Fruit fly (Drosophila melanogaster) whole organism, wandering third instar larva: ENCODE results near the gene loj.

Experiments used
- Abd-B ChIP-seq: fragments of >200 bp; optimal IDR thresholded peaks from 2 replicates; lab custom pipeline; 2017; ENCODE audit warnings: missing biosample characterization, missing genetic modification characterization
- CG9705 ChIP-seq: fragments of 200-800 bp; sonication (Bioruptor generic); optimal IDR thresholded peaks from 2 replicates; lab custom pipeline; 2018; ENCODE audit warnings: missing biosample characterization, mild to moderate bottlenecking, missing genetic modification characterization
- CrebA ChIP-seq: fragments of 200-800 bp; sonication (Bioruptor generic); optimal IDR thresholded peaks from 2 replicates; lab custom pipeline; 2016; ENCODE audit warnings: missing biosample characterization, mild to moderate bottlenecking, missing genetic modification characterization, borderline replicate concordance
- Dfd ChIP-seq: fragments of >200 bp; optimal IDR thresholded peaks from 2 replicates; lab custom pipeline; 2017; ENCODE audit warnings: missing biosample characterization, missing genetic modification characterization
- GATAd ChIP-seq: sonication (Bioruptor generic); optimal IDR thresholded peaks from 2 replicates; lab custom pipeline; 2016; ENCODE audit warnings: missing biosample characterization, missing genetic modification characterization
- HLH106 ChIP-seq: fragments of 200-800 bp; optimal IDR thresholded peaks from 3 replicates; lab custom pipeline; 2019; ENCODE audit warnings: missing biosample characterization, mild to moderate bottlenecking, missing genetic modification characterization, moderate library complexity
- Hnf4 ChIP-seq: fragments of 200-800 bp; sonication (Bioruptor generic); optimal IDR thresholded peaks from 2 replicates; lab custom pipeline; 2016; ENCODE audit warnings: missing biosample characterization, mild to moderate bottlenecking, missing genetic modification characterization
- Hr83 ChIP-seq: fragments of 200-300 bp; sonication (Bioruptor generic); optimal IDR thresholded peaks from 2 replicates; lab custom pipeline; 2016; ENCODE audit warnings: missing biosample characterization, mild to moderate bottlenecking, missing genetic modification characterization, moderate library complexity; ENCODE audit not compliant: poor library complexity, severe bottlenecking
- Jra ChIP-seq: sonication (Bioruptor generic); optimal IDR thresholded peaks from 2 replicates; lab custom pipeline; 2016; ENCODE audit warnings: missing biosample characterization, missing genetic modification characterization
- Mio ChIP-seq: sonication (Bioruptor generic); optimal IDR thresholded peaks from 2 replicates; lab custom pipeline; 2016; ENCODE audit warnings: missing biosample characterization, missing genetic modification characterization
- Myc ChIP-seq: fragments of >200 bp; optimal IDR thresholded peaks from 2 replicates; lab custom pipeline; 2017
- N ChIP-seq: fragments of >200 bp; optimal IDR thresholded peaks from 2 replicates; lab custom pipeline; 2018; ENCODE audit warnings: missing biosample characterization, missing external identifiers, missing genetic modification characterization
- OdsH ChIP-seq: fragments of 200-800 bp; sonication (Bioruptor generic); optimal IDR thresholded peaks from 2 replicates; lab custom pipeline; 2016; ENCODE audit warnings: missing biosample characterization, mild to moderate bottlenecking, missing genetic modification characterization
- Rel ChIP-seq, 2 experiments: fragments of 200-800 bp; sonication (Bioruptor generic) in 1 of 2; optimal IDR thresholded peaks; 2 replicates in 1 of 2; 3 replicates in 1 of 2; lab custom pipeline; 2016 to 2019; ENCODE audit warnings: mild to moderate bottlenecking in 2 of 2, missing biosample characterization in 2 of 2, missing genetic modification characterization in 2 of 2, moderate library complexity in 1 of 2
- Sp1 ChIP-seq: fragments of 200-800 bp; sonication (Bioruptor generic); optimal IDR thresholded peaks from 3 replicates; lab custom pipeline; 2019; ENCODE audit warnings: missing biosample characterization, mild to moderate bottlenecking, missing genetic modification characterization, moderate library complexity
- Vsx2 ChIP-seq: fragments of 200-300, 225-300 bp; sonication (Bioruptor generic); optimal IDR thresholded peaks from 2 replicates; lab custom pipeline; 2018; ENCODE audit warnings: missing biosample characterization, missing genetic modification characterization; ENCODE audit not compliant: partially characterized antibody
- br ChIP-seq: fragments of 200-800 bp; sonication (Bioruptor generic); optimal IDR thresholded peaks from 2 replicates; lab custom pipeline; 2016; ENCODE audit warnings: missing biosample characterization, missing genetic modification characterization
- brk ChIP-seq: fragments of 200-800 bp; sonication (Bioruptor generic); optimal IDR thresholded peaks from 2 replicates; lab custom pipeline; 2016; ENCODE audit warnings: missing biosample characterization, mild to moderate bottlenecking, missing genetic modification characterization
- dl ChIP-seq, 2 experiments: fragments of 175-275, 200-275 bp in 1 of 2; fragments of 200-275 bp in 1 of 2; sonication (Bioruptor generic); optimal IDR thresholded peaks; lab custom pipeline; 2018; ENCODE audit warnings: mild to moderate bottlenecking in 2 of 2, missing biosample characterization in 2 of 2, missing genetic modification characterization in 2 of 2, moderate library complexity in 2 of 2; ENCODE audit not compliant: partially characterized antibody in 2 of 2, insufficient read depth in 1 of 2
- dmrt93B ChIP-seq: fragments of 200-800 bp; sonication (Bioruptor generic); optimal IDR thresholded peaks from 2 replicates; lab custom pipeline; 2018; ENCODE audit warnings: missing biosample characterization, mild to moderate bottlenecking, missing genetic modification characterization
- dsf ChIP-seq: sonication (Bioruptor generic); optimal IDR thresholded peaks from 2 replicates; lab custom pipeline; 2016; ENCODE audit warnings: missing biosample characterization, missing genetic modification characterization, borderline replicate concordance
- ey ChIP-seq: fragments of 200-800 bp; sonication (Bioruptor generic); optimal IDR thresholded peaks from 2 replicates; lab custom pipeline; 2016; ENCODE audit warnings: missing biosample characterization, missing genetic modification characterization
- foxo ChIP-seq, 2 experiments: fragments of 200-800 bp; sonication (Bioruptor generic); optimal IDR thresholded peaks; 2 replicates in 1 of 2; 3 replicates in 1 of 2; lab custom pipeline; 2016 to 2017; ENCODE audit warnings: missing biosample characterization in 2 of 2, missing genetic modification characterization in 2 of 2
- fru ChIP-seq: fragments of 200-800 bp; sonication (Bioruptor generic); optimal IDR thresholded peaks from 3 replicates; lab custom pipeline; 2016; ENCODE audit warnings: missing biosample characterization, mild to moderate bottlenecking, missing genetic modification characterization
- h ChIP-seq: fragments of 200-800 bp; sonication (Bioruptor generic); optimal IDR thresholded peaks from 3 replicates; lab custom pipeline; 2016; ENCODE audit warnings: missing biosample characterization, mild to moderate bottlenecking, missing genetic modification characterization
- jim ChIP-seq: fragments of 175-275, 200-325 bp; sonication (Bioruptor generic); optimal IDR thresholded peaks from 2 replicates; lab custom pipeline; 2016; ENCODE audit warnings: missing biosample characterization, mild to moderate bottlenecking, missing genetic modification characterization
- psq ChIP-seq: fragments of 200-800 bp; sonication (Bioruptor generic); optimal IDR thresholded peaks from 3 replicates; lab custom pipeline; 2017; ENCODE audit warnings: missing biosample characterization, mild to moderate bottlenecking, missing genetic modification characterization, moderate library complexity
- rgr ChIP-seq: fragments of 200-800 bp; sonication (Bioruptor generic); optimal IDR thresholded peaks from 3 replicates; lab custom pipeline; 2016; ENCODE audit warnings: missing biosample characterization, mild to moderate bottlenecking, missing genetic modification characterization
- sage ChIP-seq: fragments of 200-800 bp; sonication (Bioruptor generic); optimal IDR thresholded peaks from 2 replicates; lab custom pipeline; 2016; ENCODE audit warnings: missing biosample characterization, mild to moderate bottlenecking, missing genetic modification characterization
- tai ChIP-seq: sonication (Bioruptor generic); optimal IDR thresholded peaks from 2 replicates; lab custom pipeline; 2016; ENCODE audit warnings: missing biosample characterization, missing genetic modification characterization
- usp ChIP-seq: fragments of >200 bp; optimal IDR thresholded peaks from 2 replicates; lab custom pipeline; 2017; ENCODE audit warnings: missing biosample characterization, missing genetic modification characterization
- woc ChIP-seq: sonication (Bioruptor generic); optimal IDR thresholded peaks from 2 replicates; lab custom pipeline; 2016; ENCODE audit warnings: missing biosample characterization, mild to moderate bottlenecking, missing genetic modification characterization

The loj gene

DNA sequence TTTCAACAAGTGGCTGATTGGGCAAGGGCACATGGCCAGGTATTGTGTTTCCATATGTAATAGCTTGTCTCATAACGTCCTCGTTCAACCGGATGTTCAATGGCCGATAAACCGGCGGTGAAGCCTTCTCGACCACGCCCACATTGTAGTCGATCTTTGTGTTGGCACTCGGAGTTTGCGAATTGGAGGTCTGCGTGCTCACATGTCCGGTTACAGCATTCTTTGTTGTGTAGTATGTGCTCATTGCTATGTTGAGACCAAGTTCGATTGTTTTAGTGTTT lies 30.6 kb downstream of the loj start:
- no peak for TF ChIP-seq foxo (GFP tag; optimal IDR thresholded peaks at IDR 0.05; lab: Kevin White, UChicago)

DNA sequence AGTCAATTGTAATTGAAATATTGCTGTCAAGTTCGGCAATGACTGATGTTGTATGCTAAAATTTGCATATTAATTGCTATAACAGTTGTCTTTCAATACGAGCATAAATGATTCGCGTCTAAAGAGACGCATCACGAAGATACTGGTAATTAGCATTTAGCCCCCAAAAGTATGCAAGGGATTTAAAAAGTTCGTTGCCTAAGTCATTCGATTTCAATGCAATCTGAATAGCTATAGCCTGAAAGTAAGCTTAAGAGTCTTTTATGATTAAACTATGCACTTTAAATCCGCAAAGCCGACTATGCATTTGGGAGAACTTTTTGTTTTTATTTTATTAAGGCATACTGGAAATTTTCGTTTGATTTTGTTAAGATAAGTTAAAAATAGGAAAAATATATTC lies 34.8 kb downstream of the loj start:
- TF ChIP-seq Vsx2 (GFP tag; lab: Kevin White, UChicago) (peak; percentile 76), Myc (lab: Kevin White, UChicago) (peak; percentile 74), dsf (no peak)

DNA sequence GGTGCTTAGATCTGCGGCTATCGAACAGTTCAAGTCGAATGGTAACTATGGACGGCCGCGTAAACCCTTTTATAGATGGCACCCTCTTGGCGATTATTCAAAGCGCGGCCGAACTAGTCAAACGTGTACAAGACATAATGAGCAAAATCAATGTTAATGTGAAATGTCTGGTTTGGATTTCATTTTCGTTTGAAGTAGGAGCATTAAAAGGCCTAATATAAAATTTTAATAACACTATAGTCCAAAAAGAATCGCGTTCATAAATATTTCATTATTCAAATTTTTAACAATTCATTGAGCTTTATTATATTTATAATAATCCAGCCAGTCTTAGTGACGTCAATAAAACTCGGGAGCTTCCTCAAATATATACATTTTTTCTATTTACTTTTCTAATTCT lies 36.2 kb downstream of the loj start, which contains the start of gene Lcp65Ag3:
Lcp65Ag3 (minus strand) TSS at position 46 of the 400 bp plus-strand sequence.
- TF ChIP-seq fru (GFP tag; lab: Kevin White, UChicago), result no peak
- TF ChIP-seq Hnf4 (GFP tag; lab: Kevin White, UChicago), result no peak
- TF ChIP-seq HLH106 (tag; lab: Kevin White, UChicago), result no peak
- no peak for TF ChIP-seq rgr (GFP tag; lab: Kevin White, UChicago)
- TF ChIP-seq dl (GFP tag; optimal IDR thresholded peaks at IDR 0.05; lab: Kevin White, UChicago; ENCODE audit: insufficient read depth in 1 of 2, partially characterized antibody in 2 of 2), result no peak
- TF ChIP-seq jim (GFP tag; lab: Kevin White, UChicago), result no peak
- TF ChIP-seq Dfd (GFP tag; lab: Kevin White, UChicago), result no peak
- TF ChIP-seq, all 38 proteins: peak for 0

DNA sequence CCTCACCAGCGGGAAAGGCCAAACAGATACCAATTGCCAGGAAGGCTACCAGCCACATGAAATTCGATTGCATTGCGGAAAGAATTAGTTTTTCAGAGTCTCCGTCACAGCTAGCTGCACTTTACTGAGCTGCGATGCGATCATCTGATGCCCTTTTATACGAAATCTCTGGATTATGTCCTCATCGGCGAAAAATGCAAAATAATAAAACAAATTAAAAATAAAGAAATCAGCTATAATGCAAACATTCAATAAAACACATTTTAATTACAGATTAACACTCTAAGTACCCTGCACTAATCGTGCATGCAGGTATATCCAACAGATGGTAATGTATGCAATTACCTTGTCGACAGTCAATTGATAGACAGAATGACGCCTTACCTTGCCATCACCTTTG lies 37.2 kb downstream of the loj start, which contains the start of gene Cpr65Au:
Cpr65Au (minus strand) TSS at position 101 of the 400 bp plus-strand sequence.
- TF ChIP-seq psq (GFP tag; lab: Kevin White, UChicago), result no peak
- no peak for TF ChIP-seq Rel (GFP tag; optimal IDR thresholded peaks at IDR 0.05; lab: Kevin White, UChicago)
- TF ChIP-seq Rel (tag; optimal IDR thresholded peaks at IDR 0.05; lab: Kevin White, UChicago), result no peak
- no peak for TF ChIP-seq tai (GFP tag; lab: Kevin White, UChicago)
- TF ChIP-seq dsf, result no peak
- no peak for TF ChIP-seq GATAd
- TF ChIP-seq Mio, result no peak
- no peak for TF ChIP-seq HLH106 (tag; lab: Kevin White, UChicago)
- no peak for TF ChIP-seq N (GFP tag; lab: Kevin White, UChicago)
- TF ChIP-seq Abd-B (GFP tag; lab: Kevin White, UChicago), result no peak
- no peak for TF ChIP-seq CrebA (GFP tag; lab: Kevin White, UChicago)
- TF ChIP-seq ey (GFP tag; lab: Kevin White, UChicago), result no peak
- no peak for TF ChIP-seq br (GFP tag; lab: Kevin White, UChicago)
- no peak for TF ChIP-seq fru (GFP tag; lab: Kevin White, UChicago)
- no peak for TF ChIP-seq woc (GFP tag; lab: Kevin White, UChicago)
- TF ChIP-seq dmrt93B (GFP tag; lab: Kevin White, UChicago), result no peak
- TF ChIP-seq Hnf4 (GFP tag; lab: Kevin White, UChicago), result no peak
- TF ChIP-seq CG9705 (GFP tag; lab: Kevin White, UChicago), result no peak
- TF ChIP-seq usp, result no peak
- no peak for TF ChIP-seq brk (GFP tag; lab: Kevin White, UChicago)
- TF ChIP-seq, all 38 proteins: peak for 0

DNA sequence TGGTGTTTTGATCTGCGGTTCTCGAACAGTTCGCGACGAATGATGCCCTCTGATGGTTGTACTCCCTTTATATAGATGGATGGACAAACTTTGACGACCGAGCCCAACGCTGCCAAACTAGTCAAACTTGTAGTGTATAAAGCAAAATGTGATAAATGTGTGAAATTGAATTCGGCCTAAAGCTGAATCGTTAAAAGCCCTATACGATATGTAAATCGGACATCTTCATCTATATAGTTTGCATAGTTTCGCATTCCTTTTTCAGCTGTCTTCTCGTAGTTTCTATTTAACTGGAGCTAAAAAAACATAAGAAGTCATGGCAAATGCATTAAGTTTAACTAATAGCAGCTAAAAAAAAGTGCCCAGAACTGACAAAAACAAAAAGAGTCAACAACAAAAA lies 38.8 kb downstream of the loj start, which contains the start of gene Lcp65Ag2:
Lcp65Ag2 (minus strand) TSS at position 48 of the 400 bp plus-strand sequence.
- no peak for TF ChIP-seq sage (GFP tag; lab: Kevin White, UChicago)
- TF ChIP-seq ey (GFP tag; lab: Kevin White, UChicago), result no peak
- TF ChIP-seq Sp1, result no peak
- TF ChIP-seq HLH106 (tag; lab: Kevin White, UChicago), result no peak
- no peak for TF ChIP-seq dsf
- TF ChIP-seq OdsH (GFP tag; lab: Kevin White, UChicago), result no peak
- no peak for TF ChIP-seq Jra (GFP tag; lab: Kevin White, UChicago)
- no peak for TF ChIP-seq h (GFP tag; lab: Kevin White, UChicago)
- no peak for TF ChIP-seq psq (GFP tag; lab: Kevin White, UChicago)
- TF ChIP-seq dmrt93B (GFP tag; lab: Kevin White, UChicago), result no peak
- TF ChIP-seq fru (GFP tag; lab: Kevin White, UChicago), result no peak
- no peak for TF ChIP-seq tai (GFP tag; lab: Kevin White, UChicago)
- TF ChIP-seq Vsx2 (GFP tag; lab: Kevin White, UChicago), result no peak
- no peak for TF ChIP-seq CG9705 (GFP tag; lab: Kevin White, UChicago)
- TF ChIP-seq Hr83, result no peak
- TF ChIP-seq rgr (GFP tag; lab: Kevin White, UChicago), result no peak
- no peak for TF ChIP-seq Rel (GFP tag; optimal IDR thresholded peaks at IDR 0.05; lab: Kevin White, UChicago)
- TF ChIP-seq Rel (tag; optimal IDR thresholded peaks at IDR 0.05; lab: Kevin White, UChicago), result no peak
